Worm (Caenorhabditis elegans): ENCODE results near the gene R52.6.

The R52.6 gene

DNA sequence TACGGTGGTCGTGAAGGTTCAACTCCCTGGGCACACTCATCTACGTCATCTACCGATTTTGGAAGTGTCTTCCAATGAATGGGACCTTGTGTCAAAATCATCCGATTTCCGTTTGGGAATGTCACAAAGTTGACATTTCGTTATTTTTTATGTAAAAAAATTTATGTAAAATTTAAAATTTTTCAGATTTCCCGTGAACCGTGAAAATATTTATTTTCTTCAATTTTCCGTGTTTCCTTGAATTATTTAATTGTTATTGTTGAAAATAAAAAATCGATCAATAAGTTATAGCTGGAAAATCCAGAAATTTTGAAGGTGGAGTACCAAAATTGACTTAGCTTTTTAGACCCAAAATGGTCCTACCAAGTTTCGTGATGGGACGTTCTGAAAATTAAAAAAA, 22.8 kb upstream of the R52.6 start, which contains the start of gene hpo-7:
hpo-7 (minus strand) TSS at position 101 of the 400 bp plus-strand sequence.
- no peak for TF ChIP-seq nfyb-1 (GFP tag; IDR thresholded peaks at IDR 0.05)
- TF ChIP-seq bed-2 (GFP tag; IDR thresholded peaks at IDR 0.05): no peak
- TF ChIP-seq ceh-27 (GFP tag; optimal IDR thresholded peaks at IDR 0.05): no peak
- TF ChIP-seq rcor-1 (GFP tag; IDR thresholded peaks at IDR 0.05): no peak
- no peak for TF ChIP-seq ceh-91 (GFP tag; IDR thresholded peaks at IDR 0.05)
- no peak for TF ChIP-seq lir-1 (GFP tag; conservative IDR thresholded peaks at IDR 0.05)
- TF ChIP-seq aptf-2 (GFP tag; conservative IDR thresholded peaks at IDR 0.05): no peak
- no peak for TF ChIP-seq him-1 (tag; optimal IDR thresholded peaks at IDR 0.05)
- no peak for TF ChIP-seq sea-2 (GFP tag; IDR thresholded peaks at IDR 0.05)
- no peak for TF ChIP-seq snpc-1.3 (tag; optimal IDR thresholded peaks at IDR 0.05; ENCODE audit: insufficient read depth)
- no peak for TF ChIP-seq xnd-1 (tag; optimal IDR thresholded peaks at IDR 0.05)
- TF ChIP-seq nhr-90 (tag; optimal IDR thresholded peaks at IDR 0.05): no peak
- no peak for TF ChIP-seq ceh-100 (GFP tag; IDR thresholded peaks at IDR 0.05)
- TF ChIP-seq akir-1 (GFP tag; optimal IDR thresholded peaks at IDR 0.05): no peak

DNA sequence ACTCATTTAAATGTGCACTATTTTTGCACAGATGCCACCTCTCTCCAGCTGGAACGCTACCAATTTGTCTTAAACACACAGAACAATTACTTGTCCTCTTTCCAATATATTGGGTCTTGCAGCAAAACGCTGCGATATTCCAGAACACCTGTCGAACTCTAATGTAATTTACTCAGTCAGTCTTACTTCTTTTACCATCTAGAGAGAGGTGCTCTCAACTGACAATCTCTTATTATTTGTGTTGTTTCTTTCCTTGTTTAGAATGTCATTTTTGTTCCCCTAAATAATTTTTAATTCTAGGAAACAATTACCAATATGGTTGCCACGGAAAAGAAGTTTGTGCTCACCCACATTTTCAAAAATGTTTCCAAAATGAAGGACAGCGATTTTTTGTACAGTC, 17.9 kb upstream of the R52.6 start, which contains the start of gene sdz-28:
sdz-28 (plus strand) TSS at position 301 of the 400 bp plus-strand sequence.
- TF ChIP-seq hrde-1 (tag; optimal IDR thresholded peaks at IDR 0.05; ENCODE audit: borderline replicate concordance) (no peak), aptf-3 (GFP tag; IDR thresholded peaks at IDR 0.05) (no peak), dpff-1 (tag; optimal IDR thresholded peaks at IDR 0.05) (no peak), sea-2 (GFP tag; IDR thresholded peaks at IDR 0.05) (no peak)

ce11 chrII:2122762-2123161, 9.9 kb upstream of the R52.6 start:
- TF ChIP-seq lir-1 (GFP tag; conservative IDR thresholded peaks at IDR 0.05): no peak
- no peak for TF ChIP-seq efl-1 (GFP tag; optimal IDR thresholded peaks at IDR 0.05)
- no peak for TF ChIP-seq Y53G8AR.9 (GFP tag; conservative IDR thresholded peaks at IDR 0.05)
- TF ChIP-seq madf-3 (GFP tag; IDR thresholded peaks at IDR 0.05): no peak
- no peak for TF ChIP-seq chd-7 (tag; optimal IDR thresholded peaks at IDR 0.05)
- TF ChIP-seq snpc-1.1 (tag; optimal IDR thresholded peaks at IDR 0.05; ENCODE audit: insufficient read depth): no peak
- no peak for TF ChIP-seq hlh-26 (GFP tag; conservative IDR thresholded peaks at IDR 0.05)
- no peak for TF ChIP-seq madf-8 (GFP tag; conservative IDR thresholded peaks at IDR 0.05)
- no peak for TF ChIP-seq ztf-26 (tag; optimal IDR thresholded peaks at IDR 0.05)
- no peak for TF ChIP-seq attf-3 (GFP tag; conservative IDR thresholded peaks at IDR 0.05)
- TF ChIP-seq lag-1 (GFP tag; IDR thresholded peaks at IDR 0.05): no peak
- TF ChIP-seq ceh-27 (GFP tag; optimal IDR thresholded peaks at IDR 0.05): no peak
- TF ChIP-seq snpc-1.3 (tag; optimal IDR thresholded peaks at IDR 0.05; ENCODE audit: insufficient read depth): no peak
- no peak for TF ChIP-seq ama-1 (optimal IDR thresholded peaks at IDR 0.05)
- no peak for TF ChIP-seq ama-1 (GFP tag; optimal IDR thresholded peaks at IDR 0.05)
- no peak for TF ChIP-seq K12H6.12 (tag; optimal IDR thresholded peaks at IDR 0.05)
- TF ChIP-seq nfya-1 (tag; optimal IDR thresholded peaks at IDR 0.05; ENCODE audit: borderline replicate concordance, insufficient read depth): no peak
- no peak for TF ChIP-seq hsf-1 (GFP tag; IDR thresholded peaks at IDR 0.05)
- no peak for TF ChIP-seq ets-4 (GFP tag; optimal IDR thresholded peaks at IDR 0.05)
- TF ChIP-seq hmg-1.2 (GFP tag; IDR thresholded peaks at IDR 0.05): no peak
- TF ChIP-seq cebp-1 (GFP tag; IDR thresholded peaks at IDR 0.05): no peak
- TF ChIP-seq cebp-1 (tag; optimal IDR thresholded peaks at IDR 0.05): no peak
